Worm (Caenorhabditis elegans): ENCODE results near the gene dml-1.
A peak's percentile ranks its signal among the peaks of the same experiment; 100 is the strongest.

Gene dml-1

DNA sequence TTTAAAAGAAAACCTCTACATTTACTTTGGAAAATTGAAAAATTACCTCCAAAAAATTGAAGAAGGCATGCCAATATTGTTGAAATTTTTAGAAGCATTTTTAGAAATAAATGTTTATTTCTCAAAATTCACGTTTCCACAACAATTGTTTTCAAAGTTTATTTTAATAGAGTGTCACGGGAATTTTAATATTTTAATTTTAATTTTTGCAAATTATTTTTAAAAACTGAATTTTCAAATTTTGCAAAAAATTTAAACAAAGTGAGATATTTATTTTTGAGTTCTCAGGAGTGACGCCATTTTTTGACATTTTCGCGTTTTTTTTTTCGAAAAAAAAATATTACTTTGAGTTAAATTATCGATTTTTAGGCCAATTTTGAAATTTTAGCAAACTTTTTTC lies 33.6 kb upstream of the dml-1 start, which contains the start of gene Y54G2A.49:
TSS of gene Y54G2A.49 (minus strand) at position 101 of the 400 bp plus-strand sequence.
- no peak for TF ChIP-seq mbf-1 (tag; optimal IDR thresholded peaks at IDR 0.05)
- TF ChIP-seq unc-55 (GFP tag; optimal IDR thresholded peaks at IDR 0.05) = no peak

DNA sequence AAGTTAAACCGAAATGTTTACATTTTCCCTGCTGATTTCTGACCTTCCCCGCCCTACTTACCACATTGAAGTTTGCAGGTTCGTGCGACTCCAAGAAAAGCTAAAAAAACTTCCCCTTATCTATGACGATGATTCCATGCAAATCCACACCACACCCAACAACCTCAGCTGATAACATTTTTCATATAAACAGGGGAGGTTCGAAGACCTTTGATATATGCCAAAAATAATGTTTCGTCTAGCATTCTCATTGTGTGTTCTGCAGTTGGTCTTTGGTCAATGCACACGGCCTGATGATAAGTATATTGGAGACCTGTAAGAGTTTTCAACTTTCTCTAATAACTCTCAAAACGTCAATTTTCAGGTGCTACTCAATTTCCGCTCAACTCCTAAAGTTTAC lies 32.6 kb upstream of the dml-1 start:
- TF ChIP-seq blmp-1 (tag; optimal IDR thresholded peaks at IDR 0.05; ENCODE audit: insufficient read depth) = no peak
- TF ChIP-seq egl-27 (tag; optimal IDR thresholded peaks at IDR 0.05) = no peak
- no peak for TF ChIP-seq nhr-25 (tag; optimal IDR thresholded peaks at IDR 0.05)
- TF ChIP-seq fos-1 (tag; optimal IDR thresholded peaks at IDR 0.05) = peak; percentile 8
- TF ChIP-seq ZK546.5 (tag; optimal IDR thresholded peaks at IDR 0.05) = no peak

DNA sequence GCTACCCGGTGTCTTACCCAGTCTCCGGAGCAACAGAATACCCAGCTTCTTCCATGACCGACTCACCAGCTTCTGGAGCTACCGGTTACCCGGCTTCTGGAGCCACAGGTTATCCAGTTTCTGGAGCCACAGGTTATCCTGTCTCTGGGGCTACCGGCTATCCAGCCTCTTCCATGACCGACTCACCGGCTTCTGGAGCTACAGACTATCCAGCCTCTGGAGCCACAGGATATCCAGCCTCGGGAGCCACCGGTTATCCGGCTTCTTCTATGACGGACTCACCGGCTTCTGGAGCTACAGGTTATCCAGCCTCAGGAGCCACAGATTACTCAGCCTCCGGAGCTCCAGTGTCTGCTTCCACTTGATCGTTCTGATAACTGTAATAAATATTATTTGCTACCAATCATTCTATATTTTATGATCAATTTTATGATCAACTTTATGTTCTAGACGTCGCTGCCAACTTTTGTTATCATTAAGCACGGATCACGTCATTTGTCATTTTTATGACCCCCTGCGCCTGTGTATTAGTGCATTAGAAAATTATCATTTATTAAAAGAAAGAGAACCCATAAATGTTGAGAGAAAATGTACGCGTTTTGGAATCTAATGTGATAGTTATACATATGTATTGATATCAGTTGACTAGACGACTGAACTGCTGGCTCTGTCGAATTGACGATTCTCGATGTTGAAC lies 31.6 kb upstream of the dml-1 start:
- TF ChIP-seq blmp-1 (tag; optimal IDR thresholded peaks at IDR 0.05; ENCODE audit: insufficient read depth) = no peak
- no peak for TF ChIP-seq aly-2 (tag; optimal IDR thresholded peaks at IDR 0.05)
- no peak for TF ChIP-seq lin-13 (GFP tag; optimal IDR thresholded peaks at IDR 0.05)
- TF ChIP-seq nhr-23 (tag; optimal IDR thresholded peaks at IDR 0.05) = no peak
- no peak for TF ChIP-seq dmd-4 (tag; optimal IDR thresholded peaks at IDR 0.05)
- TF ChIP-seq snpc-4 (tag; optimal IDR thresholded peaks at IDR 0.05) = no peak
- no peak for TF ChIP-seq lsy-2 (tag; optimal IDR thresholded peaks at IDR 0.05)
- no peak for TF ChIP-seq Y55F3AM.14 (GFP tag; optimal IDR thresholded peaks at IDR 0.05)
- no peak for TF ChIP-seq alr-1 (tag; optimal IDR thresholded peaks at IDR 0.05)
- no peak for TF ChIP-seq zag-1 (tag; optimal IDR thresholded peaks at IDR 0.05)
- peak; percentile 60 for TF ChIP-seq crh-2 (tag; optimal IDR thresholded peaks at IDR 0.05)
- TF ChIP-seq nhr-11 (tag; optimal IDR thresholded peaks at IDR 0.05) = no peak
- no peak for TF ChIP-seq egl-27 (tag; optimal IDR thresholded peaks at IDR 0.05)
- no peak for TF ChIP-seq skn-1 (tag; optimal IDR thresholded peaks at IDR 0.05)
- no peak for TF ChIP-seq nhr-77 (tag; optimal IDR thresholded peaks at IDR 0.05)
- TF ChIP-seq mab-5 (tag; optimal IDR thresholded peaks at IDR 0.05) = no peak
- TF ChIP-seq nhr-6 (tag; optimal IDR thresholded peaks at IDR 0.05) = no peak
- no peak for TF ChIP-seq unc-55 (GFP tag; optimal IDR thresholded peaks at IDR 0.05)
- TF ChIP-seq C34F6.9 (tag; optimal IDR thresholded peaks at IDR 0.05) = no peak
- TF ChIP-seq R02D3.7 (tag; optimal IDR thresholded peaks at IDR 0.05) = no peak
- TF ChIP-seq fos-1 (tag; optimal IDR thresholded peaks at IDR 0.05) = peak; percentile 70
- TF ChIP-seq F13H6.1 (tag; optimal IDR thresholded peaks at IDR 0.05) = no peak
- no peak for TF ChIP-seq unc-62 (GFP tag; optimal IDR thresholded peaks at IDR 0.05)
- no peak for TF ChIP-seq nhr-237 (tag; optimal IDR thresholded peaks at IDR 0.05)
- no peak for TF ChIP-seq unc-39 (tag; optimal IDR thresholded peaks at IDR 0.05)
- TF ChIP-seq sma-9 (GFP tag; optimal IDR thresholded peaks at IDR 0.05) = peak; percentile 78
- TF ChIP-seq sma-9 (tag; optimal IDR thresholded peaks at IDR 0.05) = no peak
- TF ChIP-seq nhr-10 (tag; optimal IDR thresholded peaks at IDR 0.05) = no peak
- TF ChIP-seq gmeb-1 (tag; optimal IDR thresholded peaks at IDR 0.05) = peak; percentile 3
- TF ChIP-seq ztf-1 (GFP tag; conservative IDR thresholded peaks at IDR 0.05) = no peak
- TF ChIP-seq peb-1 (tag; optimal IDR thresholded peaks at IDR 0.05) = no peak
- TF ChIP-seq elt-1 (tag; optimal IDR thresholded peaks at IDR 0.05) = no peak

DNA sequence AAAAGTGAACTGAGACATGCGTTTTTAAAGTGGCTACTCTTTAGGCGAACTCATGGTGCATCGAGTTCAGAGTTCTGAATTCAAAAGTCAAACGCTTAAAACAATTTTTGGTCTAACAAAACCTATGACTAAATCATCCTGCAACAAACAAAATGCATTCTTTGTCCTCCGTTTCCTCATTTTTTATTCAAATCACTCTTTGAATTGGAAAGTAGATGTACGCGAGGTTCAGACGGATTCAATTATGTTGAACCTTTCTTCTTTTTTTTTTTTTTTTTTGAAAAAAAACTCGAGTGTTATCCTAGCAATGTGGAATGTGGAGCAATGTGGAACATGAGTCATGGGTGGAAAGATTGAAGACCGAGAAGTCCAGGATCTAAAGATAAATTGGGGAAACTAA lies 28.0 kb upstream of the dml-1 start:
- no peak for TF ChIP-seq fos-1 (tag; optimal IDR thresholded peaks at IDR 0.05)
- TF ChIP-seq ZK546.5 (tag; optimal IDR thresholded peaks at IDR 0.05) = no peak
- TF ChIP-seq mab-5 (tag; optimal IDR thresholded peaks at IDR 0.05) = no peak
- TF ChIP-seq lin-39 (tag; optimal IDR thresholded peaks at IDR 0.05) = no peak
- TF ChIP-seq ama-1 (optimal IDR thresholded peaks at IDR 0.05) = no peak
- TF ChIP-seq skn-1 (tag; optimal IDR thresholded peaks at IDR 0.05) = no peak
- TF ChIP-seq sma-3 (GFP tag; optimal IDR thresholded peaks at IDR 0.05) = no peak
- no peak for TF ChIP-seq lsy-2 (tag; optimal IDR thresholded peaks at IDR 0.05)
- TF ChIP-seq nhr-25 (tag; optimal IDR thresholded peaks at IDR 0.05) = no peak
- no peak for TF ChIP-seq nhr-11 (tag; optimal IDR thresholded peaks at IDR 0.05)
- TF ChIP-seq ceh-82 (tag; optimal IDR thresholded peaks at IDR 0.05) = no peak
- no peak for TF ChIP-seq nhr-6 (tag; optimal IDR thresholded peaks at IDR 0.05)

Measured in whole organism, L2 larva.